Fruit fly (Drosophila melanogaster) Kc167 (cell line): ENCODE results near the gene CG34348.

Source experiments
- Myc ChIP-seq: fragments of >200 bp; optimal IDR thresholded peaks from 2 replicates; lab custom pipeline; 2017; ENCODE audit warnings: missing external identifiers
- Sin3A ChIP-seq: fragments of >200 bp; optimal IDR thresholded peaks from 2 replicates; lab custom pipeline; 2018; ENCODE audit warnings: missing external identifiers
- h ChIP-seq: fragments of >200 bp; optimal IDR thresholded peaks from 3 replicates; lab custom pipeline; 2018; ENCODE audit warnings: missing external identifiers
- insv ChIP-seq: fragments of >200 bp; optimal IDR thresholded peaks from 3 replicates; lab custom pipeline; 2018; ENCODE audit warnings: missing external identifiers
- psq ChIP-seq: fragments of >200 bp; optimal IDR thresholded peaks from 2 replicates; lab custom pipeline; 2017; ENCODE audit warnings: missing external identifiers
- ttk ChIP-seq: sonication (Bioruptor generic); optimal IDR thresholded peaks from 2 replicates; lab custom pipeline; 2017; ENCODE audit warnings: missing external identifiers

Gene CG34348

dm6 chrX:11355708-11356174 lies 16.1 kb downstream of the CG34348 start, which contains the start of gene dsh:
Gene dsh, plus strand, starts transcription at chrX:11355881.
- TF ChIP-seq Myc (lab: Kevin White, UChicago) (no peak), h (lab: Kevin White, UChicago) (no peak)

dm6 chrX:11356648-11357047 lies 17.0 kb downstream of the CG34348 start:
- TF ChIP-seq Myc (lab: Kevin White, UChicago) (no peak), insv (lab: Kevin White, UChicago) (no peak), psq (no peak), ttk (peak; percentile 64), Sin3A (lab: Kevin White, UChicago) (no peak), h (lab: Kevin White, UChicago) (no peak)

- no peak for TF ChIP-seq Sin3A (lab: Kevin White, UChicago)
- TF ChIP-seq Myc (lab: Kevin White, UChicago) = no peak
- TF ChIP-seq psq = no peak
- no peak for TF ChIP-seq insv (lab: Kevin White, UChicago)
- no peak for TF ChIP-seq ttk
Observed at dm6 chrX:11359081-11359481, 19.4 kb downstream of the CG34348 start, which contains the start of gene Pa1. Gene Pa1, plus strand, starts transcription at chrX:11359236.

- TF ChIP-seq Sin3A (lab: Kevin White, UChicago) = no peak
- TF ChIP-seq psq = peak; percentile 90
Observed at dm6 chrX:11367783-11368509, 28.3 kb downstream of the CG34348 start, which contains the start of the genes hop and Tim8. Gene hop, minus strand, starts transcription at chrX:11368098. Gene Tim8, plus strand, starts transcription at chrX:11368445.

- TF ChIP-seq h (lab: Kevin White, UChicago) (no peak), ttk (no peak), psq (peak; percentile 53), insv (lab: Kevin White, UChicago) (peak; percentile 86)
Observed at dm6 chrX:11369374-11369773, 29.7 kb downstream of the CG34348 start, which contains the start of gene dlg1. Gene dlg1, plus strand, starts transcription at chrX:11369665.

- TF ChIP-seq h (lab: Kevin White, UChicago) = no peak
- TF ChIP-seq insv (lab: Kevin White, UChicago) = no peak
- TF ChIP-seq Sin3A (lab: Kevin White, UChicago) = no peak
- TF ChIP-seq Myc (lab: Kevin White, UChicago) = no peak
- no peak for TF ChIP-seq psq
- no peak for TF ChIP-seq ttk
Observed at dm6 chrX:11370792-11371191, 31.1 kb downstream of the CG34348 start.

- TF ChIP-seq psq (no peak), Myc (lab: Kevin White, UChicago) (no peak), ttk (no peak), h (lab: Kevin White, UChicago) (no peak), insv (lab: Kevin White, UChicago) (no peak), Sin3A (lab: Kevin White, UChicago) (no peak)
Observed at dm6 chrX:11371613-11372012, 31.9 kb downstream of the CG34348 start.

- TF ChIP-seq insv (lab: Kevin White, UChicago) = no peak
- no peak for TF ChIP-seq ttk
- no peak for TF ChIP-seq Myc (lab: Kevin White, UChicago)
- TF ChIP-seq Sin3A (lab: Kevin White, UChicago) = no peak
Observed at dm6 chrX:11372764-11373712, 33.4 kb downstream of the CG34348 start.

dm6 chrX:11374320-11374719 lies 34.6 kb downstream of the CG34348 start:
- TF ChIP-seq h (lab: Kevin White, UChicago) = no peak
- TF ChIP-seq insv (lab: Kevin White, UChicago) = no peak
- no peak for TF ChIP-seq psq
- TF ChIP-seq ttk = no peak
- TF ChIP-seq Myc (lab: Kevin White, UChicago) = no peak
- TF ChIP-seq Sin3A (lab: Kevin White, UChicago) = no peak

dm6 chrX:11378388-11378787 lies 38.7 kb downstream of the CG34348 start:
- TF ChIP-seq psq (no peak), ttk (no peak), insv (lab: Kevin White, UChicago) (no peak), Myc (lab: Kevin White, UChicago) (no peak), Sin3A (lab: Kevin White, UChicago) (no peak), h (lab: Kevin White, UChicago) (no peak)

- TF ChIP-seq Myc (lab: Kevin White, UChicago) (no peak), Sin3A (lab: Kevin White, UChicago) (no peak), psq (no peak), ttk (no peak), h (lab: Kevin White, UChicago) (no peak), insv (lab: Kevin White, UChicago) (no peak)
Observed at dm6 chrX:11379139-11379538, 39.5 kb downstream of the CG34348 start.

dm6 chrX:11379747-11380146 lies 40.1 kb downstream of the CG34348 start:
- no peak for TF ChIP-seq Myc (lab: Kevin White, UChicago)
- no peak for TF ChIP-seq insv (lab: Kevin White, UChicago)
- TF ChIP-seq Sin3A (lab: Kevin White, UChicago) = no peak
- no peak for TF ChIP-seq ttk
- TF ChIP-seq psq = no peak
- no peak for TF ChIP-seq h (lab: Kevin White, UChicago)
